Worm (Caenorhabditis elegans): Measurements from ENCODE around the gene srw-145.

Gene srw-145

DNA sequence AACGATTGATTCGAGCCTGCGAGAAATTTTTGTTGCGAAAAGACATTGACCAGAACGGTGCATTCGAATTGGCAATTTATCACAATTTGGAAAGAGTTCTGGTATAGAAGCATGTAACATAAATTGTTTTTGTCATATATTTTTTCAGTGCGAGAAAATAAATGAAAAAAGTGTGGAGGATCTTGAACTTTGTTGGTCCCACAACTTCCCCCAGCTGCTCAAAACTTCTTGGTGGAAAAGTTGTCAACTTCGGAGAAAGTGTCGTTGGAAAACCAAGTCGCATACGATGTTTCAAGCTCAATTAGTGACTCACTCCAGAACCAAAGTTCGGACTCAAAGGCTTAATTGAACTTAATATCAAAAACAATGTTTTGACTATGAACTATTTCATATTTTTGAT lies 5.0 kb upstream of the srw-145 start:
- TF ChIP-seq dpl-1 (GFP tag; optimal IDR thresholded peaks at IDR 0.05) (no peak), cebp-1 (GFP tag; IDR thresholded peaks at IDR 0.05) (no peak), cebp-1 (tag; optimal IDR thresholded peaks at IDR 0.05) (no peak), ceh-27 (GFP tag; optimal IDR thresholded peaks at IDR 0.05) (no peak), ceh-100 (GFP tag; IDR thresholded peaks at IDR 0.05) (no peak), akir-1 (GFP tag; optimal IDR thresholded peaks at IDR 0.05) (no peak), lin-40 (tag; optimal IDR thresholded peaks at IDR 0.05) (no peak), atf-7 (tag; optimal IDR thresholded peaks at IDR 0.05) (no peak), ceh-91 (GFP tag; IDR thresholded peaks at IDR 0.05) (no peak), bed-1 (GFP tag; IDR thresholded peaks at IDR 0.05) (no peak), lin-35 (GFP tag; optimal IDR thresholded peaks at IDR 0.05) (no peak), aptf-2 (GFP tag; conservative IDR thresholded peaks at IDR 0.05) (no peak)

DNA sequence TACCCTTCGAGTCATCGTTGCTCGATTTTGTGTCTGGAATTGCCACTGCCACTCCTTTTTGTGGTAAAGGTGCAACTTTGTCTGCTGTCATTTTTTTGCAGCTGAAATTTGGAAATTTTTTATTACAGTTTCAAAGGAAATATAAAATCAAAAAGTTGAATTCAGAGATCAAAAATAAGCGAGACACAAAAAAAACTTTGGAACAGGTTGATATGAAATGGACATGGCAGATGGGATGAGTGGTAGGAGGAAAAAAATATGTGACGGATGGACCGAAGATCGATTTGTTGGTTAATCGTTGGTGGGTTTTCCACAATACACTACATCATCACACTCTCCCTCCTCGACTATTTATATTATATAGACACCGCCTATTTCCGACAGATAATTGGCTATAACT lies 2.4 kb upstream of the srw-145 start, which contains the start of gene R10D12.1:
Gene R10D12.1 (minus strand): TSS at position 101 of the 400 bp plus-strand sequence.
- TF ChIP-seq Y67H2A.10 (GFP tag; conservative IDR thresholded peaks at IDR 0.05) (no peak), him-1 (tag; optimal IDR thresholded peaks at IDR 0.05) (no peak), nhr-179 (tag; optimal IDR thresholded peaks at IDR 0.05) (no peak), sdz-38 (tag; optimal IDR thresholded peaks at IDR 0.05) (no peak), snpc-1.3 (tag; optimal IDR thresholded peaks at IDR 0.05; ENCODE audit: insufficient read depth) (no peak), mcd-1 (GFP tag; IDR thresholded peaks at IDR 0.05) (no peak), hrde-1 (tag; optimal IDR thresholded peaks at IDR 0.05; ENCODE audit: borderline replicate concordance) (no peak), lsy-27 (tag; optimal IDR thresholded peaks at IDR 0.05; ENCODE audit: borderline replicate concordance, insufficient read depth) (no peak), gei-17 (GFP tag; optimal IDR thresholded peaks at IDR 0.05) (no peak), ztf-28 (GFP tag; IDR thresholded peaks at IDR 0.05) (no peak), ceh-27 (GFP tag; optimal IDR thresholded peaks at IDR 0.05) (no peak), nfya-2 (GFP tag; IDR thresholded peaks at IDR 0.05) (no peak), snpc-4 (GFP tag; optimal IDR thresholded peaks at IDR 0.05) (no peak), snpc-4 (tag; optimal IDR thresholded peaks at IDR 0.05) (no peak), hsf-1 (GFP tag; IDR thresholded peaks at IDR 0.05) (no peak), F39B2.1 (GFP tag; IDR thresholded peaks at IDR 0.05) (no peak), F57C9.4 (tag; optimal IDR thresholded peaks at IDR 0.05) (no peak), F52B5.7 (tag; optimal IDR thresholded peaks at IDR 0.05) (no peak), let-526 (GFP tag; IDR thresholded peaks at IDR 0.05) (no peak)

- TF ChIP-seq ccch-3 (GFP tag; optimal IDR thresholded peaks at IDR 0.05), result no peak
- no peak for TF ChIP-seq hmg-20 (GFP tag; IDR thresholded peaks at IDR 0.05)
- TF ChIP-seq Y79H2A.3 (GFP tag; conservative IDR thresholded peaks at IDR 0.05), result no peak
- no peak for TF ChIP-seq K11D2.4 (GFP tag; IDR thresholded peaks at IDR 0.05)
- no peak for TF ChIP-seq F52B5.7 (tag; optimal IDR thresholded peaks at IDR 0.05)
- no peak for TF ChIP-seq C17E4.6 (GFP tag; IDR thresholded peaks at IDR 0.05)
- TF ChIP-seq nhr-179 (tag; optimal IDR thresholded peaks at IDR 0.05), result no peak
- no peak for TF ChIP-seq F23B12.7 (tag; optimal IDR thresholded peaks at IDR 0.05; ENCODE audit: insufficient read depth)
- no peak for TF ChIP-seq dpl-1 (GFP tag; optimal IDR thresholded peaks at IDR 0.05)
- no peak for TF ChIP-seq zfh-2 (GFP tag; conservative IDR thresholded peaks at IDR 0.05)
- no peak for TF ChIP-seq athp-1 (tag; optimal IDR thresholded peaks at IDR 0.05)
- no peak for TF ChIP-seq F55B11.4 (tag; optimal IDR thresholded peaks at IDR 0.05; ENCODE audit: borderline replicate concordance, insufficient read depth)
- no peak for TF ChIP-seq snpc-1.3 (tag; optimal IDR thresholded peaks at IDR 0.05; ENCODE audit: insufficient read depth)
- no peak for TF ChIP-seq sdz-38 (tag; optimal IDR thresholded peaks at IDR 0.05)
- TF ChIP-seq mes-4 (tag; optimal IDR thresholded peaks at IDR 0.05), result no peak
- no peak for TF ChIP-seq unc-130 (GFP tag; optimal IDR thresholded peaks at IDR 0.05)
Observed at ce11 chrV:13935423-13935822, 1.5 kb upstream of the srw-145 start.
